Fruit fly (Drosophila melanogaster): Measurements from ENCODE around the gene CG13305.

Gene CG13305

dm6 chr3L:8651876-8652571, 5.4 kb upstream of the CG13305 start (continued):
- no peak for TF ChIP-seq PHDP (tag; optimal IDR thresholded peaks at IDR 0.05)
- peak; percentile 14 for TF ChIP-seq nmo (GFP tag; optimal IDR thresholded peaks at IDR 0.05)
- peak; percentile 78 for TF ChIP-seq CG8478 (optimal IDR thresholded peaks at IDR 0.05)
- TF ChIP-seq CG17829 (tag; optimal IDR thresholded peaks at IDR 0.05), result peak; percentile 10
- TF ChIP-seq dpn (GFP tag; optimal IDR thresholded peaks at IDR 0.05), result no peak
- TF ChIP-seq psq (GFP tag; optimal IDR thresholded peaks at IDR 0.05), result no peak
- TF ChIP-seq Six4 (GFP tag; optimal IDR thresholded peaks at IDR 0.05), result no peak
- peak; percentile 1 for TF ChIP-seq HmgZ (tag; optimal IDR thresholded peaks at IDR 0.05)
- peak; percentile 31 for TF ChIP-seq pita (GFP tag; optimal IDR thresholded peaks at IDR 0.05)
- no peak for TF ChIP-seq Hr78 (GFP tag; optimal IDR thresholded peaks at IDR 0.05)
- TF ChIP-seq E2f2 (GFP tag; IDR thresholded peaks at IDR 0.05), result peak; percentile 37; the same call in 1 of the 2 replicates
- TF ChIP-seq lab (GFP tag; optimal IDR thresholded peaks at IDR 0.05), result no peak
- no peak for TF ChIP-seq run (tag; optimal IDR thresholded peaks at IDR 0.05)
- no peak for TF ChIP-seq CG7786 (GFP tag; optimal IDR thresholded peaks at IDR 0.05)
- no peak for TF ChIP-seq p53 (GFP tag; optimal IDR thresholded peaks at IDR 0.05)
- peak; percentile 77; the same call in 1 of the 4 replicates for TF ChIP-seq chinmo (GFP tag; IDR thresholded peaks at IDR 0.05; ENCODE audit: partially characterized antibody)
- no peak for TF ChIP-seq CG10147 (GFP tag; optimal IDR thresholded peaks at IDR 0.05)
- TF ChIP-seq grn (GFP tag; optimal IDR thresholded peaks at IDR 0.05), result no peak
- TF ChIP-seq Myb (GFP tag; optimal IDR thresholded peaks at IDR 0.05), result peak; percentile 97
- TF ChIP-seq grau (tag; optimal IDR thresholded peaks at IDR 0.05), result no peak
- TF ChIP-seq CG14710 (tag; optimal IDR thresholded peaks at IDR 0.05), result peak; percentile 9
- TF ChIP-seq Gsc (GFP tag; IDR thresholded peaks at IDR 0.05), result no peak
- TF ChIP-seq bcd (GFP tag; optimal IDR thresholded peaks at IDR 0.05), result no peak
- no peak for TF ChIP-seq Lpt (GFP tag; optimal IDR thresholded peaks at IDR 0.05)
- TF ChIP-seq lola (GFP tag; optimal IDR thresholded peaks at IDR 0.05), result no peak
- peak; percentile 97 for TF ChIP-seq CG31365 (tag; optimal IDR thresholded peaks at IDR 0.05)
- TF ChIP-seq Mes4 (GFP tag; optimal IDR thresholded peaks at IDR 0.05), result no peak
- TF ChIP-seq Jarid2 (GFP tag; optimal IDR thresholded peaks at IDR 0.05), result peak; percentile 3
- no peak for TF ChIP-seq CG11723 (GFP tag; optimal IDR thresholded peaks at IDR 0.05)
- TF ChIP-seq Lhr (GFP tag; optimal IDR thresholded peaks at IDR 0.05), result peak; percentile 42
- no peak for TF ChIP-seq CG33213 (GFP tag; optimal IDR thresholded peaks at IDR 0.05)
- TF ChIP-seq Dp (GFP tag; optimal IDR thresholded peaks at IDR 0.05), result peak; percentile 26
- TF ChIP-seq Sry-β (GFP tag; optimal IDR thresholded peaks at IDR 0.05), result no peak
- peak; percentile 22 for TF ChIP-seq phol (tag; optimal IDR thresholded peaks at IDR 0.05)
- TF ChIP-seq dimm (GFP tag; IDR thresholded peaks at IDR 0.05), result no peak
- peak; percentile 30; the same call in 1 of the 2 replicates for TF ChIP-seq bbx (GFP tag; IDR thresholded peaks at IDR 0.05; ENCODE audit: partially characterized antibody)
- TF ChIP-seq CG4424 (GFP tag; optimal IDR thresholded peaks at IDR 0.05), result peak; percentile 4
- peak; percentile 64; the same call in 1 of the 2 replicates for TF ChIP-seq Bgb (GFP tag; IDR thresholded peaks at IDR 0.05; ENCODE audit: partially characterized antibody)
- no peak for TF ChIP-seq emc (GFP tag; optimal IDR thresholded peaks at IDR 0.05)
- TF ChIP-seq CG9437 (GFP tag; optimal IDR thresholded peaks at IDR 0.05), result peak; percentile 41
- TF ChIP-seq knrl (GFP tag; IDR thresholded peaks at IDR 0.05; ENCODE audit: partially characterized antibody), result peak; percentile 64; the same call in 1 of the 3 replicates
- TF ChIP-seq CG7357 (GFP tag; IDR thresholded peaks at IDR 0.05), result no peak
- TF ChIP-seq CG6683 (GFP tag; optimal IDR thresholded peaks at IDR 0.05), result no peak
